Worm (Caenorhabditis elegans) whole organism, L4/young adult: ENCODE measurements around the gene srx-22.

Source experiments
- W03F9.2 ChIP-seq: fragments of 150-350 bp; optimal IDR thresholded peaks from 2 replicates; lab custom pipeline; 2014; ENCODE audit warnings: missing biosample characterization, missing genetic modification characterization
- dao-5 ChIP-seq: sonication (generic microtip); optimal IDR thresholded peaks from 2 replicates; lab custom pipeline; 2016; ENCODE audit warnings: missing genotype, missing genetic modification characterization, moderate library complexity, missing compliant biosample characterization
- him-1 ChIP-seq: sonication (generic microtip); optimal IDR thresholded peaks from 2 replicates; lab custom pipeline; 2016; ENCODE audit warnings: missing genotype, missing genetic modification reagents, missing genetic modification characterization, missing compliant biosample characterization

DNA sequence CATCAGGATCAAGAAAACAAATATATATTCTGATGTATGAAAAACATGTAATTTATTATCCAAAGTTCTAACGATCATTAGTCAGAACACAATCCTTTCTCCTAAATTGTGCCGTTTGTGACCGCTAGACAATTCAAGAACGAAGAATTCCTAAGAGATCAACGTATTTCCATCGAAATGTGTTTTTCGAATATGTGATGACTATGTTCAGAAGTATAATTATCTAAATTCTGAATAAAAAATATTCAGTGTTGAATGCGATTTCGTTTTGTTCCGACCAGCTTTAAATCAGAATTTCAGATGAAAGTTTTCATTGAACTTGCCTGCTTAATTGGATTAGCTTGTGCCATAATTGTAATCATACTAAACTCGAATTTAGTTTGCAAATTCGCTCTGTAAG lies 22.5 kb downstream of the srx-22 start, which contains the start of gene srbc-37:
- TF ChIP-seq him-1 (tag; lab: Kevin White, UChicago) (no peak), dao-5 (tag; lab: Kevin White, UChicago) (no peak), W03F9.2 (tag; lab: Kevin White, UChicago) (no peak)
